Worm (Caenorhabditis elegans): ENCODE data around the gene exos-8.
A peak's percentile ranks its signal among the peaks of the same experiment; 100 is the strongest.

Gene exos-8

DNA sequence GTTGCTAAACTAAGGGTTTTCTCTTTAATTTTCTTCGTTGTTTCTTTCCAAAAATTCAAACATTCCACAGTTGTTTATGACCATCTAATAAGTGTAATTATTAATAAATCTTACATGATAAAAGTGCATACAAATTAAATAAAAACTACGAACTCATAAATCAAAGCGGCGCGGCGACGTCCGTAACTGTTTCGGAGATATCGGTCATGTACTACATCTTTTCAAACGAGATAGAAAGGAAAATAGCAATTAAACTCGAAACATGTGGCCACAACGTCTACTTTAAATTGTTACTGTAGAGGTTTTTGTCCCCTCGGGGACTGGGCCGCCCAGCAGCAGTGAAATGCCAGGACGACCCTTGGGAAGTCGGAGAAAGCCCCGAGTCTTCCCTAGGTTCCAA is 25.6 kb upstream of the exos-8 start:
- TF ChIP-seq W03F9.2 (tag; optimal IDR thresholded peaks at IDR 0.05) (no peak), him-1 (tag; optimal IDR thresholded peaks at IDR 0.05) (no peak), dao-5 (tag; optimal IDR thresholded peaks at IDR 0.05) (no peak)

DNA sequence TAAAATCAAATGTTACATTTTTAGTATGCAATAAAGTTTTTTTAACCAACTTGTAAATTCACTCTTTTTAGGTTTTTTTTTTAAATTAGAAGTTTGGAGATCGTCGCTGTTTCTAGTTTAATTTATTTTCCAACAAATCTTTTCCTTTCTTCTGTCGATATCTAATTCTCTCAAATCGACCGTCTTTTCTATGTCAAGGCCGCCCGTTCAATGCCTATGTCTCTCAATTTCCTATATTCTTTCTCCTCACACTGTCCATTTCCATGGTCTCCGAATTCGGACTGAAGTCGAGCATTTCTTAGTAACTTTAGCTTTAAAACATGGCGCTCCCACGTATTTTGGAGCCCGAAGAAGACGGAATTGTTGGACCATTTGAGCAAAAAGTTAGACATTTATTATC is 24.9 kb upstream of the exos-8 start, which contains the start of the genes T14B4.5 and T14B4.20:
TSS of gene T14B4.5 (plus strand) at position 226 of the 400 bp plus-strand sequence.
TSS of gene T14B4.20 (plus strand) at position 264 of the 400 bp plus-strand sequence.
- no peak for TF ChIP-seq dao-5 (tag; optimal IDR thresholded peaks at IDR 0.05)
- TF ChIP-seq him-1 (tag; optimal IDR thresholded peaks at IDR 0.05): no peak
- no peak for TF ChIP-seq W03F9.2 (tag; optimal IDR thresholded peaks at IDR 0.05)

DNA sequence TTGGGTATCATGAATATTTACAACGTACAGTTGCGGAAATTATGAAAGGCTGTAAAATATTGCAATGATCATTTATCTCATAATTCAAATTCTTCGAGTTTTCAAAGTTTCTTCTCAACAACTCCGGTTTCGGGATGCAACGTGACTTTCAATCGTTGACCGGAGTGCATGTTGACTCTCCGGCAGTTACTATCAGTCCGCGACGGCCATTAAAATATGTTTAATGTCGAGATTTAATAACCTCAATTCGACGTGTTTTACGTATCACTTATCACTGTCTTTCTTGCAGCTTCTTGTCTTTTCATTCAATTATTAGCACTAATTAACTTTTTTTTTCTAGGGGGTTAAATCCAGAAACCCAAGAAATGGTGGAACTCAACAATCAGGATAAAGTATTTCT is 23.3 kb upstream of the exos-8 start, which contains the start of gene tsp-10:
TSS of gene tsp-10 (plus strand) at position 366 of the 400 bp plus-strand sequence.
- TF ChIP-seq dao-5 (tag; optimal IDR thresholded peaks at IDR 0.05): no peak
- no peak for TF ChIP-seq W03F9.2 (tag; optimal IDR thresholded peaks at IDR 0.05)
- no peak for TF ChIP-seq him-1 (tag; optimal IDR thresholded peaks at IDR 0.05)

ce11 chrII:6721581-6721980 is 19.9 kb upstream of the exos-8 start:
- TF ChIP-seq W03F9.2 (tag; optimal IDR thresholded peaks at IDR 0.05) (no peak), him-1 (tag; optimal IDR thresholded peaks at IDR 0.05) (peak; percentile 49), dao-5 (tag; optimal IDR thresholded peaks at IDR 0.05) (no peak)

DNA sequence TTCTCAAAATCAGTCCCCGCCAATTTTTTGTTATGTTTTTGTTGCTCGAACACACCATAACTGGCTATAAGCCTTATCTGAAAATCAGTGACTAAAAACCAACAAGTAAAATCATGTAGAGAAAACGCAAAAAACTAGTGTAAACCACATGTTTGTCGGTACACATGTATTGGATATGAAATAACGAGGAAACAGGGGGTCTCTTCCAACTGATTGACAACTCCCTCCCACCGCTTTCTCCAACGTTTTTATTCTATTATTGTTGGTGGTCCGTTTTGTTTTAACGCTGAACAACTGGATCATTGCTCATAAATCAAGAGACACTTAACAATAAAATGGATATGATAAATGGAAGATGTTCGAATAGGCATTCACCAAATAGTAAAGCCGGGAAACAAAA is 14.7 kb upstream of the exos-8 start:
- TF ChIP-seq him-1 (tag; optimal IDR thresholded peaks at IDR 0.05) (no peak), W03F9.2 (tag; optimal IDR thresholded peaks at IDR 0.05) (no peak), dao-5 (tag; optimal IDR thresholded peaks at IDR 0.05) (no peak)

ce11 chrII:6729331-6729730 is 12.2 kb upstream of the exos-8 start, which contains the start of gene T14B4.8:
TSS of gene T14B4.8 (minus strand) at chrII:6729390.
- TF ChIP-seq him-1 (tag; optimal IDR thresholded peaks at IDR 0.05) (no peak), W03F9.2 (tag; optimal IDR thresholded peaks at IDR 0.05) (no peak), dao-5 (tag; optimal IDR thresholded peaks at IDR 0.05) (no peak)

- TF ChIP-seq him-1 (tag; optimal IDR thresholded peaks at IDR 0.05) (no peak), W03F9.2 (tag; optimal IDR thresholded peaks at IDR 0.05) (no peak), dao-5 (tag; optimal IDR thresholded peaks at IDR 0.05) (no peak)
Observed at ce11 chrII:6733718-6734117, 7.8 kb upstream of the exos-8 start, which contains the start of gene T14B4.9. TSS of gene T14B4.9 (minus strand) at chrII:6733818.

ce11 chrII:6734674-6735073 is 6.8 kb upstream of the exos-8 start, which contains the start of gene T14B4.3:
TSS of gene T14B4.3 (plus strand) at chrII:6734937.
- TF ChIP-seq W03F9.2 (tag; optimal IDR thresholded peaks at IDR 0.05): peak; percentile 46
- TF ChIP-seq him-1 (tag; optimal IDR thresholded peaks at IDR 0.05): no peak
- TF ChIP-seq dao-5 (tag; optimal IDR thresholded peaks at IDR 0.05): no peak

DNA sequence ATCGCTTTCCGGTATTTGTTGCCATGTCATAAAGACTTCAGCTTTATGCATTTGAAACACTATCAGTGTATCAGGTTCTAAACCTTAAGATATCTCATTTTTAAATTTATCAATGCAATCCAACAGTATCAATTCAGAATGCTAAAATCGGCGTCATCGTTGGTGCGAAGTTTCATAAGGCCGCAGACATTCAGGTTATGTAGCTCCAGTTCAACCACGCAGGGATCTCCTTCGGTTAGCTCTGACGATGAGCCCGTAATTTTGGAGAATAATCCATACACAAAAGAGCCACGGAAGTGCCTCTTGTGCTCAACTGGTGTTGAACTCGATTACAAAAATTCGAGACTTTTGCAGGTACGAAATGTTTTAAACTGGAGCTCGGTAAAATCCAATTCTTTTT is 5.4 kb upstream of the exos-8 start, which contains the start of gene mrps-18.C:
TSS of gene mrps-18.C (plus strand) at position 138 of the 400 bp plus-strand sequence.
- TF ChIP-seq him-1 (tag; optimal IDR thresholded peaks at IDR 0.05): no peak
- TF ChIP-seq W03F9.2 (tag; optimal IDR thresholded peaks at IDR 0.05): no peak
- TF ChIP-seq dao-5 (tag; optimal IDR thresholded peaks at IDR 0.05): no peak

ce11 chrII:6736604-6737003 is 4.9 kb upstream of the exos-8 start, which contains the start of gene T14B4.1:
TSS of gene T14B4.1 (plus strand) at chrII:6736904.
- TF ChIP-seq dao-5 (tag; optimal IDR thresholded peaks at IDR 0.05) (no peak), him-1 (tag; optimal IDR thresholded peaks at IDR 0.05) (no peak), W03F9.2 (tag; optimal IDR thresholded peaks at IDR 0.05) (no peak)

DNA sequence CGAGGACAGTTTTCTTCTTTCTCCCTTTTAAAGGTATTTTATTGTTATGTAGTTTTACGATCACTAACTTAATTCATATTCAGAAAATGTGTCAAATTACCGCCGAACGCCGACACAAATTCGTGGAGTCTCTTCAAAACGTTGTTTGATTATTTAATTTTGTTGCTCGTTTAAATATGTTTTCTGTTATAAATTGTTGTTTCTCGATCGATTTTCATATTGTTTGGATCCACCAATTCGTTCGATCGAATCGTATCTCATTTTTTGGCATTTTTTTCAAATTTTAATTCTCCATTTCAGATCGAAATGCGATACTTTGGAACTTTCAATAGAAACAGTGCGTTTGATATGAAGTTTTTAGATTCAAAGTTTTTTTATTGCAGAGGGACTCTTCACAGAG is 1.1 kb downstream of the exos-8 start, which contains the start of gene F41G3.6:
TSS of gene F41G3.6 (plus strand) at position 301 of the 400 bp plus-strand sequence.
- TF ChIP-seq W03F9.2 (tag; optimal IDR thresholded peaks at IDR 0.05) (no peak), dao-5 (tag; optimal IDR thresholded peaks at IDR 0.05) (no peak), him-1 (tag; optimal IDR thresholded peaks at IDR 0.05) (no peak)

DNA sequence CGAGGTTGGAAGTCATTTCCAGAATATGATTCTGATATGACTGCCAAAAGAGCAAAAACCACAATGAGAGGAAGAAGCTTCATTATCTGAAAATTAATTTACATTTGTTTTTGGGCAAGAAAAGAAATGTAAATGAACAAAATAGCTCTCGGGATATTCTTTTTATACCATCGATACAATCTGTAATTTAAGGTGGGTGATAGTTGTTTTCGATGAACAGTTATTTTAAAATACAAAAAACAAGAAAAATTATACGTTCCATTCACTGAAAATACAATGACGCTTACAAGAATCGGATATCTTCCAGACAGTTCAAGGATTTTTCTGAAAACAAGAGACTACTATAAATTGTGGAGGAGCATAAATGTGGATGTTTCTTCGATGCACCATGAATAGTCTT is 3.2 kb downstream of the exos-8 start, which contains the start of gene ins-15:
TSS of gene ins-15 (minus strand) at position 101 of the 400 bp plus-strand sequence.
- TF ChIP-seq dao-5 (tag; optimal IDR thresholded peaks at IDR 0.05): no peak
- TF ChIP-seq W03F9.2 (tag; optimal IDR thresholded peaks at IDR 0.05): no peak
- no peak for TF ChIP-seq him-1 (tag; optimal IDR thresholded peaks at IDR 0.05)

DNA sequence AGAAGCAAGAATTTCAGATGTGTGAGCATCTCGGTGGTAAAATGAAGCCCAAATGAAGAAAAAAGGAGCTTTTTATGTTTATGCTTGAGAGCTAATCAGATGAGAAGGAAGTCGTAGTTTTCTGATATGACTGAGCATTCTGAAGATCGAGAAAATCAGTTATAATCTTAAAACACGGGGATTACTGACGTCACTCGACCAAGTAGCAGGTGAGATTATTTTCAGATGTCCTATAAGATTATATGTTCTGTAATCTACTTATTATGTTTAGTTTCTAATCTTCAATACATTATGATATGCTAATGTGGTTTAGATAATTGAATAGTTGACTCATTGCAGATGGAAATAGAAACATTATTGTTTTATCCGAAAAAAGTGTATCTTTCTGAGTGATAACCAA is 4.3 kb downstream of the exos-8 start, which contains the start of gene ins-14:
TSS of gene ins-14 (minus strand) at position 32 of the 400 bp plus-strand sequence.
- TF ChIP-seq dao-5 (tag; optimal IDR thresholded peaks at IDR 0.05) (no peak), him-1 (tag; optimal IDR thresholded peaks at IDR 0.05) (no peak), W03F9.2 (tag; optimal IDR thresholded peaks at IDR 0.05) (no peak)

DNA sequence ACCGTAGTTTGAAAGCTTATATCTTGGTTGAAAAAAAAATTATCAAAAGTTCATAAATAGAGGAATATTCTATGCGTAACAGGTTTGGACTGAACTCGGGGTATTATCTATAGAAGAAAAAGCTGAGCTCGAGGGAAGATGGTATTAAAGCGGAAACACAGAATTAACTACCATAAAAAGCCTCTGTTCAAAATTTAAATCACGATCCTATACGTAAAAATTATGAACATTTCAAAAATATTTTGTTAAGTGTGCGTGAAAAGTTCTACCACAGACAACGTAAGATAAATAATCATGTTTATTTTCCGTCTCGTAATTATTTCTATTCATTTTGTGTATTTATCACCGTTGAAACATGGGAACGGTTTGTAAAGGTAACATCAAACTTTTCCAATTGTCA is 4.9 kb downstream of the exos-8 start, which contains the start of gene F41G3.5:
TSS of gene F41G3.5 (plus strand) at position 301 of the 400 bp plus-strand sequence.
- no peak for TF ChIP-seq W03F9.2 (tag; optimal IDR thresholded peaks at IDR 0.05)
- TF ChIP-seq dao-5 (tag; optimal IDR thresholded peaks at IDR 0.05): no peak
- TF ChIP-seq him-1 (tag; optimal IDR thresholded peaks at IDR 0.05): no peak
